Worm (Caenorhabditis elegans) whole organism, L3 larva: Measurements from ENCODE around the gene fbxa-118.

ENCODE experiments used
- R02D3.7 ChIP-seq: fragments of 150-350 bp; optimal IDR thresholded peaks from 2 replicates; lab custom pipeline; 2014; ENCODE audit warnings: missing biosample characterization, missing genetic modification characterization
- ZK546.5 ChIP-seq: sonication (generic microtip); optimal IDR thresholded peaks from 2 replicates; lab custom pipeline; 2017; ENCODE audit warnings: missing biosample characterization, missing genetic modification characterization
- aly-2 ChIP-seq: fragments of 150-350 bp; optimal IDR thresholded peaks from 2 replicates; lab custom pipeline; 2014; ENCODE audit warnings: missing biosample characterization, missing genetic modification characterization
- ama-1 ChIP-seq: fragments of 150-350 bp; optimal IDR thresholded peaks from 2 replicates; lab custom pipeline; 2018
- ceh-16 ChIP-seq: sonication (generic microtip); optimal IDR thresholded peaks from 2 replicates; lab custom pipeline; 2017; ENCODE audit warnings: missing biosample characterization, missing genetic modification characterization
- ceh-28 ChIP-seq: fragments of 150-350 bp; optimal IDR thresholded peaks from 2 replicates; lab custom pipeline; 2014; ENCODE audit warnings: missing biosample characterization, missing genetic modification reagents, missing genetic modification characterization
- ceh-82 ChIP-seq: fragments of 150-350 bp; optimal IDR thresholded peaks from 2 replicates; lab custom pipeline; 2014; ENCODE audit warnings: missing biosample characterization, missing genetic modification characterization
- ceh-9 ChIP-seq: sonication (generic microtip); optimal IDR thresholded peaks from 2 replicates; lab custom pipeline; 2018; ENCODE audit warnings: missing biosample characterization, missing genetic modification characterization
- egl-27 ChIP-seq: sonication (generic microtip); optimal IDR thresholded peaks from 4 replicates; lab custom pipeline; 2017; ENCODE audit warnings: missing biosample characterization, missing genetic modification reagents, missing genetic modification characterization
- elt-1 ChIP-seq: fragments of 150-350 bp; optimal IDR thresholded peaks from 2 replicates; lab custom pipeline; 2014; ENCODE audit warnings: missing biosample characterization, missing genetic modification characterization
- elt-2 ChIP-seq: sonication (generic microtip); optimal IDR thresholded peaks from 2 replicates; lab custom pipeline; 2016; ENCODE audit warnings: missing genetic modification reagents, mild to moderate bottlenecking, missing genetic modification characterization, missing compliant biosample characterization
- elt-3 ChIP-seq, 3 experiments: fragments of 150-350 bp in 1 of 3; sonication (generic microtip) in 2 of 3; optimal IDR thresholded peaks; 2 replicates in 2 of 3; 4 replicates in 1 of 3; lab custom pipeline; 2014 to 2017; ENCODE audit warnings: missing biosample characterization in 3 of 3, missing genetic modification characterization in 3 of 3
- fkh-10 ChIP-seq: sonication (generic microtip); optimal IDR thresholded peaks from 2 replicates; lab custom pipeline; 2017; ENCODE audit warnings: missing biosample characterization, missing genetic modification reagents, missing genetic modification characterization
- fos-1 ChIP-seq: fragments of 150-350 bp; optimal IDR thresholded peaks from 2 replicates; lab custom pipeline; 2014; ENCODE audit warnings: missing biosample characterization, missing genetic modification characterization
- lin-39 ChIP-seq: fragments of 150-350 bp; optimal IDR thresholded peaks from 2 replicates; lab custom pipeline; 2018; ENCODE audit warnings: missing biosample characterization, missing genetic modification reagents, missing genetic modification characterization
- lsy-12 ChIP-seq: sonication (generic microtip); optimal IDR thresholded peaks from 2 replicates; lab custom pipeline; 2016; ENCODE audit warnings: mild to moderate bottlenecking, missing genetic modification characterization, missing compliant biosample characterization
- mdl-1 ChIP-seq: fragments of 150-350 bp; optimal IDR thresholded peaks from 2 replicates; lab custom pipeline; 2014; ENCODE audit warnings: missing biosample characterization, missing genetic modification characterization
- mml-1 ChIP-seq: fragments of 150-350 bp; sonication (generic microtip); optimal IDR thresholded peaks from 3 replicates; lab custom pipeline; 2014; ENCODE audit warnings: missing biosample characterization, missing genetic modification characterization
- nfya-1 ChIP-seq: sonication (generic microtip); optimal IDR thresholded peaks from 2 replicates; lab custom pipeline; 2017; ENCODE audit warnings: missing genetic modification characterization, mild to moderate bottlenecking, missing compliant biosample characterization, antibody characterized with exemption, moderate library complexity; ENCODE audit not compliant: insufficient read depth
- nhr-11 ChIP-seq: fragments of 150-350 bp; optimal IDR thresholded peaks from 2 replicates; lab custom pipeline; 2014; ENCODE audit warnings: missing biosample characterization, missing genetic modification characterization
- nhr-12 ChIP-seq: fragments of 150-350 bp; optimal IDR thresholded peaks from 2 replicates; lab custom pipeline; 2014; ENCODE audit warnings: missing biosample characterization, missing genetic modification characterization
- nhr-23 ChIP-seq: fragments of 150-350 bp; optimal IDR thresholded peaks from 2 replicates; lab custom pipeline; 2014; ENCODE audit warnings: missing biosample characterization, missing genetic modification reagents, missing genetic modification characterization
- nhr-237 ChIP-seq: fragments of 150-350 bp; optimal IDR thresholded peaks from 2 replicates; lab custom pipeline; 2014; ENCODE audit warnings: missing biosample characterization, missing genetic modification characterization
- nhr-25 ChIP-seq: sonication (generic microtip); optimal IDR thresholded peaks from 2 replicates; lab custom pipeline; 2017; ENCODE audit warnings: missing biosample characterization, missing genetic modification characterization
- nhr-43 ChIP-seq: sonication (generic microtip); optimal IDR thresholded peaks from 2 replicates; lab custom pipeline; 2016; ENCODE audit warnings: mild to moderate bottlenecking, missing genetic modification characterization, missing compliant biosample characterization; ENCODE audit not compliant: poor library complexity, severe bottlenecking
- nhr-67 ChIP-seq: fragments of 150-350 bp; optimal IDR thresholded peaks from 2 replicates; lab custom pipeline; 2014; ENCODE audit warnings: missing biosample characterization, missing genetic modification characterization
- nhr-77 ChIP-seq: fragments of 150-350 bp; optimal IDR thresholded peaks from 2 replicates; lab custom pipeline; 2014; ENCODE audit warnings: missing biosample characterization, missing genetic modification characterization
- pqm-1 ChIP-seq: fragments of 150-350 bp; optimal IDR thresholded peaks from 2 replicates; lab custom pipeline; 2017; ENCODE audit warnings: missing biosample characterization, missing genetic modification characterization, inconsistent platforms
- sea-2 ChIP-seq: fragments of 150-350 bp; sonication (generic microtip); optimal IDR thresholded peaks from 4 replicates; lab custom pipeline; 2014; ENCODE audit warnings: missing biosample characterization, missing genetic modification reagents, missing genetic modification characterization
- skn-1 ChIP-seq: fragments of 150-350 bp; optimal IDR thresholded peaks from 2 replicates; lab custom pipeline; 2014; ENCODE audit warnings: missing biosample characterization, missing genetic modification characterization
- snpc-4 ChIP-seq: fragments of 150-350 bp; optimal IDR thresholded peaks from 2 replicates; lab custom pipeline; 2014; ENCODE audit warnings: missing biosample characterization, missing genetic modification characterization
- tbx-2 ChIP-seq: sonication (generic microtip); optimal IDR thresholded peaks from 2 replicates; lab custom pipeline; 2016; ENCODE audit warnings: mild to moderate bottlenecking, missing genetic modification characterization, missing compliant biosample characterization
- unc-39 ChIP-seq: sonication (generic microtip); optimal IDR thresholded peaks from 4 replicates; lab custom pipeline; 2017; ENCODE audit warnings: missing biosample characterization, missing genetic modification characterization
- unc-62 ChIP-seq: fragments of 150-350 bp; sonication (generic microtip); optimal IDR thresholded peaks from 4 replicates; lab custom pipeline; 2014; ENCODE audit warnings: missing biosample characterization, missing genetic modification reagents, missing genetic modification characterization
- ztf-4 ChIP-seq: fragments of 150-350 bp; optimal IDR thresholded peaks from 2 replicates; lab custom pipeline; 2014; ENCODE audit warnings: missing biosample characterization, missing genetic modification characterization

Gene fbxa-118

ce11 chrV:19805548-19805947, 28.4 kb upstream of the fbxa-118 start:
- TF ChIP-seq nhr-43 (tag; lab: Kevin White, UChicago) (no peak), ztf-4 (no peak), unc-39 (tag; lab: Kevin White, UChicago) (no peak)

- TF ChIP-seq fkh-10 (GFP tag; lab: Kevin White, UChicago) (no peak), skn-1 (tag; lab: Kevin White, UChicago) (no peak), ceh-16 (no peak), nhr-237 (tag; lab: Kevin White, UChicago) (no peak), nhr-11 (tag; lab: Kevin White, UChicago) (no peak), unc-62 (GFP tag; lab: Kevin White, UChicago) (no peak), pqm-1 (no peak), ceh-82 (no peak), sea-2 (GFP tag; lab: Kevin White, UChicago) (no peak), nhr-77 (tag; lab: Kevin White, UChicago) (no peak), mdl-1 (tag; lab: Kevin White, UChicago) (no peak), aly-2 (tag; lab: Kevin White, UChicago) (no peak), fos-1 (no peak), elt-2 (no peak), nhr-23 (tag; lab: Kevin White, UChicago) (no peak)
These were observed 25.7 kb upstream of the fbxa-118 start for ce11 chrV:19802797-19803196.

- TF ChIP-seq nhr-43 (tag; lab: Kevin White, UChicago) (no peak), nfya-1 (tag; lab: Kevin White, UChicago) (no peak), nhr-237 (tag; lab: Kevin White, UChicago) (no peak), tbx-2 (tag; lab: Kevin White, UChicago) (no peak), ceh-9 (tag; lab: Kevin White, UChicago) (no peak), ztf-4 (no peak), mdl-1 (tag; lab: Kevin White, UChicago) (no peak), nhr-67 (tag; lab: Kevin White, UChicago) (no peak), sea-2 (GFP tag; lab: Kevin White, UChicago) (no peak), nhr-12 (tag; lab: Kevin White, UChicago) (no peak), ama-1 (lab: Kevin White, UChicago) (no peak), lsy-12 (tag; lab: Kevin White, UChicago) (no peak), R02D3.7 (tag; lab: Kevin White, UChicago) (no peak), lin-39 (no peak), fkh-10 (GFP tag; lab: Kevin White, UChicago) (no peak), ZK546.5 (tag; lab: Kevin White, UChicago) (no peak), nhr-23 (tag; lab: Kevin White, UChicago) (no peak), aly-2 (tag; lab: Kevin White, UChicago) (no peak)
These were observed 23.9 kb upstream of the fbxa-118 start, which contains the start of gene Y116F11B.2 for ce11 chrV:19801033-19801432. Y116F11B.2 (minus strand) TSS chrV:19801133.

- TF ChIP-seq mml-1 (tag; lab: Kevin White, UChicago) = no peak
- no peak for TF ChIP-seq nhr-25 (tag; lab: Kevin White, UChicago)
- no peak for TF ChIP-seq lin-39
- no peak for TF ChIP-seq ama-1 (lab: Kevin White, UChicago)
- no peak for TF ChIP-seq nhr-43 (tag; lab: Kevin White, UChicago)
- TF ChIP-seq egl-27 (tag; lab: Kevin White, UChicago) = no peak
- no peak for TF ChIP-seq unc-62 (GFP tag; lab: Kevin White, UChicago)
- no peak for TF ChIP-seq nhr-23 (tag; lab: Kevin White, UChicago)
- no peak for TF ChIP-seq ZK546.5 (tag; lab: Kevin White, UChicago)
- no peak for TF ChIP-seq ceh-28 (tag; lab: Kevin White, UChicago)
- no peak for TF ChIP-seq ztf-4
- no peak for TF ChIP-seq ceh-82
- no peak for TF ChIP-seq mdl-1 (tag; lab: Kevin White, UChicago)
- TF ChIP-seq nhr-11 (tag; lab: Kevin White, UChicago) = no peak
- TF ChIP-seq nfya-1 (tag; lab: Kevin White, UChicago) = no peak
- no peak for TF ChIP-seq elt-3 (tag; optimal IDR thresholded peaks at IDR 0.05; lab: Kevin White, UChicago)
- TF ChIP-seq nhr-237 (tag; lab: Kevin White, UChicago) = no peak
- no peak for TF ChIP-seq R02D3.7 (tag; lab: Kevin White, UChicago)
- TF ChIP-seq snpc-4 (tag; lab: Kevin White, UChicago) = no peak
- no peak for TF ChIP-seq elt-1 (tag; lab: Kevin White, UChicago)
These were observed 17.8 kb upstream of the fbxa-118 start, which contains the start of gene M162.7 for ce11 chrV:19794931-19795330. M162.7 (minus strand) TSS chrV:19795031.
